Fruit fly (Drosophila melanogaster): Measurements from ENCODE around the gene ko.

The ko gene

DNA sequence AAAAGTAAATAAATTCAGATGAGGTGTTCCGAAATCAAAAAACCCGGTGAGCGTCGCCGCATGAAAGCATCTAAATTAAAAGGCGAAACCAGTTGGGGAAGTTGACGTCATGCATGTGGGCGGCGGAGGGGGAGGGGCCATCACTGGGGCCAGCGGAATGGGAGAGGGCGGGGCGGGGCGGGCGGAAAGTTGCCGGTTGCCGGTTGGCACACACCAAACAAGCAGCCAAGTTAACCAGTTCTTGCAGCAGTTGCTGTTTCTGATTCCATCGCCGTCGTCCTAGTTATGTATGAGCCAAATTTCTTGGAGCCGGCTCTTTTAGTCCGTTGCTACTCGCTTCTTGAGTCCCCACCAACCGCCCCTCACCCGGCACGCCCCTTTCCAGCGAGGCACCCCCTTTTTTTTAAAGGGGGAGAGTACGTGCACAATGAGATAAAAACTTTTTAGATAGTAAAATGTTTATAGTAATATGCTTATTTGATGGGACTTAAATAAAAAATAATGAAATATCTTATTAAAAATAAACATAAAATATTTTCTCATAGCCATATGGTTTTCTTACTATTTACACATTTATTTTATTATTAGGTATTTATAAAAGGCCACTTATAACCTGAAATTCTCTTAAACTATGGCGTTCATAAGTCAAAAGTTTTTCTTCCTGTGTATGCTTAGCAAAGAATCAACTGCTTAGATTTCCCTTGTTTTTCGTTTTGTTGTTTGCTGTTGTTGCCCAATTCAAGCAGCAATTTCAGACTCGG lies 78.6 kb downstream of the ko start:
- no peak for TF ChIP-seq slou (GFP tag; optimal IDR thresholded peaks at IDR 0.05)
- TF ChIP-seq CG11695 (GFP tag; IDR thresholded peaks at IDR 0.05) = no peak
- TF ChIP-seq CG16815 (GFP tag; optimal IDR thresholded peaks at IDR 0.05) = no peak
- peak; percentile 11 for TF ChIP-seq nom (GFP tag; optimal IDR thresholded peaks at IDR 0.05)
- TF ChIP-seq CG12769 (tag; optimal IDR thresholded peaks at IDR 0.05) = peak; percentile 46
- peak; percentile 18 for TF ChIP-seq sd (tag; optimal IDR thresholded peaks at IDR 0.05)
- TF ChIP-seq sens (GFP tag) = peak; percentile 44
- TF ChIP-seq CG10366 (GFP tag; IDR thresholded peaks at IDR 0.05) = no peak
- TF ChIP-seq dati (GFP tag; IDR thresholded peaks at IDR 0.05) = peak; percentile 16; the same call in 1 of the 2 replicates
- TF ChIP-seq CG13424 (tag; optimal IDR thresholded peaks at IDR 0.05) = no peak
- no peak for TF ChIP-seq HLHmδ (GFP tag; optimal IDR thresholded peaks at IDR 0.05)
- TF ChIP-seq CG13894 (tag; optimal IDR thresholded peaks at IDR 0.05) = peak; percentile 13
- TF ChIP-seq NC2α (GFP tag; optimal IDR thresholded peaks at IDR 0.05) = no peak
- TF ChIP-seq C15 (GFP tag; IDR thresholded peaks at IDR 0.05) = no peak
- no peak for TF ChIP-seq CG10209 (GFP tag; optimal IDR thresholded peaks at IDR 0.05)
- no peak for TF ChIP-seq CG12659 (GFP tag; optimal IDR thresholded peaks at IDR 0.05)
- TF ChIP-seq chm (GFP tag; IDR thresholded peaks at IDR 0.05) = 0 out of 2 replicates have a peak, but pooled peaks have one; percentile 25
- TF ChIP-seq mam (GFP tag; optimal IDR thresholded peaks at IDR 0.05) = no peak
- peak; percentile 75; the same call in 1 of the 3 replicates for TF ChIP-seq CG34422 (GFP tag; IDR thresholded peaks at IDR 0.05)
- 0 out of 2 replicates have a peak, but pooled peaks have one; percentile 5 for TF ChIP-seq stc (GFP tag; IDR thresholded peaks at IDR 0.05)
- no peak for TF ChIP-seq Gug (GFP tag; IDR thresholded peaks at IDR 0.05)
- TF ChIP-seq insv (GFP tag; optimal IDR thresholded peaks at IDR 0.05) = no peak
- no peak for TF ChIP-seq D (optimal IDR thresholded peaks at IDR 0.05)
- no peak for TF ChIP-seq D (GFP tag; optimal IDR thresholded peaks at IDR 0.05)
- TF ChIP-seq Sox102F (GFP tag; optimal IDR thresholded peaks at IDR 0.05) = peak; percentile 18
- no peak for TF ChIP-seq unc-4 (GFP tag; IDR thresholded peaks at IDR 0.05; ENCODE audit: partially characterized antibody)
- TF ChIP-seq lbe (GFP tag; optimal IDR thresholded peaks at IDR 0.05) = no peak
- no peak for TF ChIP-seq NFAT (GFP tag; IDR thresholded peaks at IDR 0.05)
- no peak for TF ChIP-seq kni (GFP tag; optimal IDR thresholded peaks at IDR 0.05)
- no peak for TF ChIP-seq ERR (GFP tag; optimal IDR thresholded peaks at IDR 0.05)
- TF ChIP-seq CG18599 (GFP tag; optimal IDR thresholded peaks at IDR 0.05) = peak; percentile 11
- TF ChIP-seq CG11560 (tag; IDR thresholded peaks at IDR 0.05) = no peak
- TF ChIP-seq chinmo (GFP tag; IDR thresholded peaks at IDR 0.05; ENCODE audit: partially characterized antibody) = peak; percentile 69; the same call in 1 of the 4 replicates
- no peak for TF ChIP-seq CG4730 (GFP tag; IDR thresholded peaks at IDR 0.05)
- TF ChIP-seq CG12236 (GFP tag; optimal IDR thresholded peaks at IDR 0.05) = no peak
- TF ChIP-seq sr (GFP tag; IDR thresholded peaks at IDR 0.05) = peak; percentile 49; the same call in 1 of the 3 replicates
- TF ChIP-seq Atf-2 (GFP tag; optimal IDR thresholded peaks at IDR 0.05) = no peak
- TF ChIP-seq en (GFP tag; optimal IDR thresholded peaks at IDR 0.05) = no peak
- TF ChIP-seq vvl (GFP tag; IDR thresholded peaks at IDR 0.05) = peak; percentile 51; the same call in 1 of the 2 replicates
- TF ChIP-seq bsh (GFP tag; optimal IDR thresholded peaks at IDR 0.05) = peak in 1 of 2 experiments; percentile 15
- no peak for TF ChIP-seq peb (GFP tag; IDR thresholded peaks at IDR 0.05)
- TF ChIP-seq ase (GFP tag; IDR thresholded peaks at IDR 0.05) = 0 out of 3 replicates have a peak, but pooled peaks have one; percentile 16
- TF ChIP-seq sima (GFP tag; optimal IDR thresholded peaks at IDR 0.05) = no peak
- TF ChIP-seq Abd-B (GFP tag; optimal IDR thresholded peaks at IDR 0.05) = no peak
- no peak for TF ChIP-seq CG10147 (GFP tag; optimal IDR thresholded peaks at IDR 0.05)
- no peak for TF ChIP-seq HHEX (GFP tag; optimal IDR thresholded peaks at IDR 0.05)
- no peak for TF ChIP-seq CG7556 (GFP tag; optimal IDR thresholded peaks at IDR 0.05)
- peak; percentile 93 for TF ChIP-seq crol (GFP tag; IDR thresholded peaks at IDR 0.05)
- no peak for TF ChIP-seq CG3281 (GFP tag; optimal IDR thresholded peaks at IDR 0.05)
